Worm (Caenorhabditis elegans) whole organism, midembryonic: ENCODE results near the gene F47B10.3.

Source experiments
- cog-1 ChIP-seq: sonication (generic microtip); optimal IDR thresholded peaks from 2 replicates; lab custom pipeline; 2016; ENCODE audit warnings: missing genetic modification characterization, missing compliant biosample characterization
- ztf-29 ChIP-seq: fragments of 200-800 bp; sonication (Bioruptor generic); IDR thresholded peaks from 2 replicates; pipeline ENCODE4 v1.3.6; 2022; ENCODE audit warnings: missing genetic modification reagents, missing genetic modification characterization, missing compliant biosample characterization

DNA sequence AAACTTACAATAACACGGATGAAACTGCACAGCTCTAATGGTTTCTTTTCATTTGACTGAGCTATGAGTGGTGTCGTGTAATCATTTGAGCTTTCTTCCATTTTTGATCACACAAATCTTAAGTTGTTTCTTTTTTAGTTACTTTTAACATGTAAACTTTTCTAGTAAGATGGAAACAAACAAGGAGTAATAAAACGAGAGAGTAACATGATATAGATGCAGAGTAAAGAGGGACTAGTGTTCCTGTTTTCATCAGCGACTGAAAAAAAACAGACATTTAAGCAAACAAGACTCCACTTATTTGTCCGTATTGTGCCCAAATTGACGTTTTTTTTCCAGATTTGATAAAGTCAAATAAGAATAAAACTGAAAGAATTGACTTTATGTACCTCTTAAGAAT, 21.9 kb upstream of the F47B10.3 start, which contains the start of gene pgp-7:
- no peak for TF ChIP-seq ztf-29 (GFP tag; lab: Robert Waterston, UW)
- no peak for TF ChIP-seq cog-1 (tag; lab: Kevin White, UChicago)
